Worm (Caenorhabditis elegans) whole organism, young adult: ENCODE measurements around the gene ift-74.

ENCODE experiments used
- B0261.1 ChIP-seq: sonication (generic microtip); optimal IDR thresholded peaks from 2 replicates; lab custom pipeline; 2016; ENCODE audit warnings: mild to moderate bottlenecking, missing genetic modification characterization, moderate library complexity, missing compliant biosample characterization
- F10E7.11 ChIP-seq: sonication (generic microtip); optimal IDR thresholded peaks from 2 replicates; lab custom pipeline; 2017; ENCODE audit warnings: mild to moderate bottlenecking, missing genetic modification characterization, moderate library complexity, missing compliant biosample characterization
- ama-1 ChIP-seq, 3 experiments: fragments of 150-350 bp in 1 of 3; sonication (generic microtip) in 2 of 3; optimal IDR thresholded peaks; 2 replicates each; lab custom pipeline; 2014 to 2018; ENCODE audit warnings: missing biosample characterization in 2 of 3, missing genetic modification characterization in 2 of 3, missing genetic modification reagents in 2 of 3
- athp-1 ChIP-seq: sonication (generic microtip); optimal IDR thresholded peaks from 2 replicates; lab custom pipeline; 2017; ENCODE audit warnings: mild to moderate bottlenecking, missing genetic modification characterization, missing compliant biosample characterization
- bed-2 ChIP-seq: fragments of 200-800 bp; sonication (Bioruptor generic); IDR thresholded peaks from 2 replicates; pipeline ENCODE4 v1.3.6; 2022; ENCODE audit warnings: missing genetic modification reagents, missing genetic modification characterization, missing compliant biosample characterization
- dpff-1 ChIP-seq: sonication (generic microtip); optimal IDR thresholded peaks from 2 replicates; lab custom pipeline; 2017; ENCODE audit warnings: mild to moderate bottlenecking, missing genetic modification characterization, missing compliant biosample characterization
- dpl-1 ChIP-seq: fragments of 150-350 bp; optimal IDR thresholded peaks from 2 replicates; lab custom pipeline; 2014; ENCODE audit warnings: missing biosample characterization, missing genetic modification reagents, missing genetic modification characterization

ce11 chrII:6681478-6681877, 1.7 kb downstream of the ift-74 start:
- no peak for TF ChIP-seq bed-2 (GFP tag; lab: Robert Waterston, UW)
- TF ChIP-seq dpl-1 (GFP tag; lab: Kevin White, UChicago) = no peak
- no peak for TF ChIP-seq F10E7.11
- TF ChIP-seq ama-1 (optimal IDR thresholded peaks at IDR 0.05; lab: Kevin White, UChicago) = no peak
- no peak for TF ChIP-seq ama-1 (GFP tag; optimal IDR thresholded peaks at IDR 0.05; lab: Kevin White, UChicago)
- TF ChIP-seq dpff-1 (tag; lab: Kevin White, UChicago) = no peak
- no peak for TF ChIP-seq B0261.1
- no peak for TF ChIP-seq athp-1
